Worm (Caenorhabditis elegans): ENCODE results near the gene F39C12.1.

Gene F39C12.1

DNA sequence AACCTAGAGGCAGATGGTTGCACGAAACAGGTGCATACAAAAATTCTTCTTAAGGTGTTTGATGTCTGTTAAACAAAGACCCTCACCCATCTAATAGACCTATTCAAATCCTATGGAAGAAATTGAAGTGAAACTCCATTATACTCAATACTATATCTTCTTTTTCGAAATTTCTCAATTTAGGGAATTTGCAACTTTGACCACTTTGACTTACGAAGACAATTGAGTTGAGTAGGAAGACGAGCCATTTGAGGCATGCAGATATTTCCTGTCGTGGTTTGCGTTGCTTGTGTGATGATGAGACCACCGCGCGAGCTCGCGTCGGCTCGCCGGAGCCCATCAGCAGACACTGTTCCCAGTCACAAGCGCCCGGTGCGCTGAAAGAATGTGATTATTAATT lies 17.7 kb upstream of the F39C12.1 start:
- TF ChIP-seq hmg-1.2 (GFP tag; IDR thresholded peaks at IDR 0.05) (no peak), zfh-2 (GFP tag; conservative IDR thresholded peaks at IDR 0.05) (peak; percentile 50; the same call in 1 of the 2 replicates), him-1 (tag; optimal IDR thresholded peaks at IDR 0.05) (no peak), F57A8.1 (GFP tag; optimal IDR thresholded peaks at IDR 0.05) (no peak)

DNA sequence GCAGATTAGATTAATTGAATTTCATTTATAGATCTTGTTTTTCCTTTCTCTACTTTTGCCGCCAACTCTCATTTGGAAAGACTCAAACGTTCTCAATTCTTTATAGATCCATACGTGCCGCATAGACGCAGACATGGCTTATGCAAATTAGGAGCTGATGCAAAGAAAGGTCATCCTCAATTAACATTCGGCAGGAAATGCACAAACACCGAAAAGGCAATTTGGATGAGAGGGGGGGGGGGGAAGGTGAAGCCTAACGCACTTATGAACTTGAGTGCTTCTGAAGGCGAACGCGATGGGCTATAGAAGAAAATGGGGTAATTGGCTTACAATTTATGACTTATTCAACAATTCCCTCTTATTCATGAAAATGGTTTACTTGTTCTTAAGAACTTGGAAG lies 16.6 kb upstream of the F39C12.1 start:
- no peak for TF ChIP-seq let-526 (GFP tag; IDR thresholded peaks at IDR 0.05)
- TF ChIP-seq mel-28 (tag; optimal IDR thresholded peaks at IDR 0.05; ENCODE audit: borderline replicate concordance), result no peak
- TF ChIP-seq F10E7.11 (tag; optimal IDR thresholded peaks at IDR 0.05), result no peak
- no peak for TF ChIP-seq zfh-2 (GFP tag; conservative IDR thresholded peaks at IDR 0.05)
- no peak for TF ChIP-seq bed-1 (GFP tag; IDR thresholded peaks at IDR 0.05)
- no peak for TF ChIP-seq attf-5 (GFP tag; optimal IDR thresholded peaks at IDR 0.05)
- TF ChIP-seq ceh-91 (GFP tag; IDR thresholded peaks at IDR 0.05), result no peak
- TF ChIP-seq ztf-18 (tag; optimal IDR thresholded peaks at IDR 0.05), result no peak
- TF ChIP-seq T07F8.4 (tag; optimal IDR thresholded peaks at IDR 0.05), result no peak
- no peak for TF ChIP-seq nfya-1 (tag; optimal IDR thresholded peaks at IDR 0.05; ENCODE audit: borderline replicate concordance, insufficient read depth)
- TF ChIP-seq hrde-1 (tag; optimal IDR thresholded peaks at IDR 0.05; ENCODE audit: borderline replicate concordance), result no peak
- no peak for TF ChIP-seq tbx-9 (tag; optimal IDR thresholded peaks at IDR 0.05; ENCODE audit: borderline replicate concordance)
- TF ChIP-seq him-1 (tag; optimal IDR thresholded peaks at IDR 0.05), result no peak
- no peak for TF ChIP-seq xnd-1 (tag; optimal IDR thresholded peaks at IDR 0.05)

DNA sequence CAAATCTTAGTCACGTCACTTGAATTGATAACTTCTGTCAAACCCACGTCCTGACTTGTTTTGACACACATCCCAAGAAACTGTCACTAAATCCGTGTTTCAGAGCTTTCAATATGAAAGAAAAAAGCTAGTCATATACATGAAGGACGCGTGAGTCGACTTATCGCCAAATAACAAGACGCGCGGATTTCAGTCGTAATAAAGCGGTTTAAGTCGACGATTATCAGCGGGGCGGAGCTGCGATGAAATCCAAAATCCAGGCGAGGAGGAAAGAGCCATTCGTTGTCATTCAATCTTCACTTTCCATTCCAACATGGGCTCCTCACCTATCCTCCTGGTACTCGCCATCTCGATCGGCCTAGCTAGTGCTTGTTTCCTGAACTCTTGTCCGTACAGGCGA lies 12.8 kb upstream of the F39C12.1 start, which contains the start of gene ntc-1:
ntc-1 (plus strand) TSS at position 301 of the 400 bp plus-strand sequence.
- TF ChIP-seq F57C9.4 (tag; optimal IDR thresholded peaks at IDR 0.05) (no peak), F57A8.1 (GFP tag; optimal IDR thresholded peaks at IDR 0.05) (no peak), F52B5.7 (tag; optimal IDR thresholded peaks at IDR 0.05) (no peak), ekl-4 (GFP tag; IDR thresholded peaks at IDR 0.05) (no peak), ama-1 (optimal IDR thresholded peaks at IDR 0.05) (no peak), ama-1 (GFP tag; optimal IDR thresholded peaks at IDR 0.05) (no peak), zfh-2 (GFP tag; conservative IDR thresholded peaks at IDR 0.05) (no peak), Y79H2A.3 (GFP tag; conservative IDR thresholded peaks at IDR 0.05) (no peak), mes-4 (tag; optimal IDR thresholded peaks at IDR 0.05) (no peak), egrh-3 (GFP tag; IDR thresholded peaks at IDR 0.05) (no peak), attf-6 (GFP tag; IDR thresholded peaks at IDR 0.05) (no peak), ZK185.1 (tag; optimal IDR thresholded peaks at IDR 0.05; ENCODE audit: poor library complexity, severe bottlenecking) (no peak), F49E8.2 (tag; optimal IDR thresholded peaks at IDR 0.05; ENCODE audit: insufficient read depth) (no peak), attf-5 (GFP tag; optimal IDR thresholded peaks at IDR 0.05) (no peak)

DNA sequence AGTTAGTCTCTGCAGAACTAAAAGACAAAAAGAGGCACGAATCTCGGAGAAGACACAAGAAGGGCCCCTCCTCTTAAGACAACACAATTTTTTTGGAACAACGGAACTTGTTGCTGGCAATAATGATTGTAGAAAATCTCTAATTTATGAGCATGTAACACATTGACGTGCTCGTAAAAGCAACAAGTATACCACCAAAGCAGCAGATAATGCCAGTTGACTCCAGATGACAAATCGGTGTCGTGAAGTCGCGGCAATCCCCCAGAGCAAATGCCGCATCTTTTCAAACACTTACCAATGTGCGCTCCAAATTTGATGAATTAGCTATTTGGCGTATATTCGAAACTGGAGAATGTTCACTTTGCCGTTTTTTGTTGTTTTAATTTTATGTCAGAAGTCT lies 11.2 kb upstream of the F39C12.1 start:
- TF ChIP-seq ztf-28 (GFP tag; IDR thresholded peaks at IDR 0.05) (no peak), let-526 (GFP tag; IDR thresholded peaks at IDR 0.05) (no peak), ZK185.1 (tag; optimal IDR thresholded peaks at IDR 0.05; ENCODE audit: poor library complexity, severe bottlenecking) (no peak), him-1 (tag; optimal IDR thresholded peaks at IDR 0.05) (no peak), sea-2 (GFP tag; IDR thresholded peaks at IDR 0.05) (no peak), nhr-80 (tag; optimal IDR thresholded peaks at IDR 0.05) (no peak), rpc-1 (optimal IDR thresholded peaks at IDR 0.05) (no peak), rpc-1 (tag; optimal IDR thresholded peaks at IDR 0.05) (no peak), aptf-2 (GFP tag; conservative IDR thresholded peaks at IDR 0.05) (no peak), tbx-9 (tag; optimal IDR thresholded peaks at IDR 0.05; ENCODE audit: borderline replicate concordance) (no peak), mxl-1 (tag; optimal IDR thresholded peaks at IDR 0.05) (no peak), lin-40 (tag; optimal IDR thresholded peaks at IDR 0.05) (no peak), F10E7.11 (tag; optimal IDR thresholded peaks at IDR 0.05) (no peak)
